Fruit fly (Drosophila melanogaster) whole organism, embryonic: Measurements from ENCODE around the gene GAPsec.

ENCODE experiments used
- Adf1 ChIP-seq: fragments of 200-800 bp; sonication (Bioruptor generic); IDR thresholded peaks from 2 replicates; pipeline ENCODE4 v1.3.6; 2022; ENCODE audit warnings: missing biosample characterization, missing genetic modification characterization
- CG10267 ChIP-seq: fragments of 200-800 bp; sonication (Bioruptor generic); optimal IDR thresholded peaks from 2 replicates; lab custom pipeline; 2018; ENCODE audit warnings: missing biosample characterization, mild to moderate bottlenecking, missing genetic modification characterization, moderate library complexity
- CG11560 ChIP-seq: fragments of 200-800 bp; sonication (Bioruptor generic); IDR thresholded peaks from 3 replicates; pipeline ENCODE4 v1.3.6; 2022; ENCODE audit warnings: missing biosample characterization, missing genetic modification characterization
- CG12769 ChIP-seq: fragments of 200-800 bp; sonication (Bioruptor generic); optimal IDR thresholded peaks from 2 replicates; lab custom pipeline; 2019; ENCODE audit warnings: missing biosample characterization, mild to moderate bottlenecking, missing genetic modification characterization, moderate library complexity
- CG14710 ChIP-seq: fragments of 200-800 bp; sonication (Bioruptor generic); optimal IDR thresholded peaks from 3 replicates; lab custom pipeline; 2019; ENCODE audit warnings: missing biosample characterization, mild to moderate bottlenecking, missing genetic modification characterization, moderate library complexity
- CG15601 ChIP-seq: fragments of 200-800 bp; sonication (Bioruptor generic); optimal IDR thresholded peaks from 3 replicates; lab custom pipeline; 2019; ENCODE audit warnings: missing biosample characterization, mild to moderate bottlenecking, missing genetic modification characterization, moderate library complexity
- CG17186 ChIP-seq: fragments of 200-800 bp; sonication (Bioruptor generic); optimal IDR thresholded peaks from 3 replicates; lab custom pipeline; 2017; ENCODE audit warnings: missing biosample characterization, missing genetic modification reagents, missing genetic modification characterization
- CG17829 ChIP-seq: fragments of 200-800 bp; optimal IDR thresholded peaks from 2 replicates; lab custom pipeline; 2019; ENCODE audit warnings: missing biosample characterization, mild to moderate bottlenecking, missing genetic modification characterization, moderate library complexity
- CG2202 ChIP-seq: fragments of 200-800 bp; sonication (Bioruptor generic); optimal IDR thresholded peaks from 2 replicates; lab custom pipeline; 2018; ENCODE audit warnings: missing biosample characterization, mild to moderate bottlenecking, missing genetic modification characterization
- CG3995 ChIP-seq: fragments of 200-800 bp; sonication (Bioruptor generic); optimal IDR thresholded peaks from 3 replicates; lab custom pipeline; 2016; ENCODE audit warnings: missing biosample characterization, missing genetic modification characterization
- CG6791 ChIP-seq: fragments of 200-800 bp; sonication (Bioruptor generic); IDR thresholded peaks from 3 replicates; pipeline ENCODE4 v1.3.6; 2022; ENCODE audit warnings: missing biosample characterization, missing genetic modification characterization; ENCODE audit not compliant: partially characterized antibody
- CG7963 ChIP-seq: fragments of 200-800 bp; sonication (Bioruptor generic); IDR thresholded peaks from 3 replicates; pipeline ENCODE4 v1.3.6; 2022; ENCODE audit warnings: missing biosample characterization, missing genetic modification characterization; ENCODE audit not compliant: partially characterized antibody
- CG9932 ChIP-seq: fragments of 200-800 bp; sonication (Bioruptor generic); IDR thresholded peaks from 2 replicates; pipeline ENCODE4 v1.3.6; 2022; ENCODE audit warnings: missing biosample characterization, missing genetic modification characterization
- Dref ChIP-seq: fragments of 200-800 bp; sonication (Bioruptor generic); IDR thresholded peaks from 2 replicates; pipeline ENCODE4 v1.3.6; 2022; ENCODE audit warnings: missing biosample characterization, missing genetic modification characterization
- E2f2 ChIP-seq: fragments of 200-800 bp; sonication (Bioruptor generic); IDR thresholded peaks from 2 replicates; pipeline ENCODE4 v1.3.6; 2022; ENCODE audit warnings: missing biosample characterization, missing genetic modification characterization
- HLH4C ChIP-seq: fragments of 200-800 bp; sonication (Bioruptor generic); IDR thresholded peaks from 3 replicates; pipeline ENCODE4 v1.3.6; 2022; ENCODE audit warnings: missing biosample characterization, missing genetic modification characterization; ENCODE audit not compliant: partially characterized antibody
- HmgD ChIP-seq: fragments of 200-800 bp; sonication (Bioruptor generic); optimal IDR thresholded peaks from 3 replicates; lab custom pipeline; 2016; ENCODE audit warnings: missing biosample characterization, missing genetic modification characterization
- HmgZ ChIP-seq: fragments of 200-800 bp; sonication (Bioruptor generic); optimal IDR thresholded peaks from 2 replicates; lab custom pipeline; 2018; ENCODE audit warnings: missing biosample characterization, mild to moderate bottlenecking, missing genetic modification characterization
- Hr78 ChIP-seq, 2 experiments: fragments of 200-800 bp in 1 of 2; fragments of >200 bp in 1 of 2; sonication (Bioruptor generic) in 1 of 2; optimal IDR thresholded peaks; 2 replicates each; lab custom pipeline; 2017 to 2019; ENCODE audit warnings: missing biosample characterization in 2 of 2, missing genetic modification characterization in 2 of 2, mild to moderate bottlenecking in 1 of 2, moderate library complexity in 1 of 2
- Lhr ChIP-seq: fragments of 200-800 bp; sonication (Bioruptor generic); optimal IDR thresholded peaks from 3 replicates; lab custom pipeline; 2017; ENCODE audit warnings: mild to moderate bottlenecking, missing biosample characterization, missing genetic modification reagents, missing genetic modification characterization
- Lpt ChIP-seq: fragments of >200 bp; optimal IDR thresholded peaks from 2 replicates; lab custom pipeline; 2018; ENCODE audit warnings: missing biosample characterization, missing genetic modification characterization
- MESR4 ChIP-seq: fragments of 200-800 bp; sonication (Bioruptor generic); optimal IDR thresholded peaks from 2 replicates; lab custom pipeline; 2018; ENCODE audit warnings: missing biosample characterization, mild to moderate bottlenecking, missing genetic modification characterization, moderate library complexity
- Med ChIP-seq: fragments of 200-800 bp; sonication (Bioruptor generic); peaks from one replicate; lab custom pipeline; 2016; ENCODE audit warnings: missing biosample characterization, missing genetic modification characterization, mild to moderate bottlenecking, inconsistent platforms, moderate library complexity
- Myb ChIP-seq: fragments of 200-800 bp; sonication (Bioruptor generic); optimal IDR thresholded peaks from 2 replicates; lab custom pipeline; 2016; ENCODE audit warnings: missing biosample characterization, missing genetic modification characterization
- Sin3A ChIP-seq: fragments of >200 bp; optimal IDR thresholded peaks from 2 replicates; lab custom pipeline; 2018
- Sry-δ ChIP-seq: fragments of 200-800 bp; sonication (Bioruptor generic); optimal IDR thresholded peaks from 2 replicates; lab custom pipeline; 2016; ENCODE audit warnings: missing biosample characterization, missing genetic modification characterization
- Xrp1 ChIP-seq: fragments of 200-800 bp; sonication (Bioruptor generic); IDR thresholded peaks from 2 replicates; pipeline ENCODE4 v1.3.6; 2022; ENCODE audit warnings: missing biosample characterization, missing genetic modification characterization
- abd-A ChIP-seq: fragments of 200-800 bp; sonication (Bioruptor generic); optimal IDR thresholded peaks from 3 replicates; lab custom pipeline; 2019; ENCODE audit warnings: missing biosample characterization, mild to moderate bottlenecking, missing genetic modification characterization, moderate library complexity
- bsh ChIP-seq, 2 experiments: fragments of 200-800 bp; sonication (Bioruptor generic); optimal IDR thresholded peaks; 2 replicates each; lab custom pipeline; 2017 to 2018; ENCODE audit warnings: mild to moderate bottlenecking in 2 of 2, missing biosample characterization in 2 of 2, missing genetic modification characterization in 2 of 2, moderate library complexity in 1 of 2
- gsb-n ChIP-seq: fragments of 200-800 bp; sonication (Bioruptor generic); optimal IDR thresholded peaks from 3 replicates; lab custom pipeline; 2018; ENCODE audit warnings: missing biosample characterization, mild to moderate bottlenecking, missing genetic modification characterization
- kay ChIP-seq: fragments of 200-800 bp; sonication (Bioruptor generic); optimal IDR thresholded peaks from 2 replicates; lab custom pipeline; 2016; ENCODE audit warnings: missing biosample characterization, missing genetic modification characterization
- knrl ChIP-seq: fragments of 200-800 bp; sonication (Bioruptor generic); IDR thresholded peaks from 3 replicates; pipeline ENCODE4 v1.3.6; 2022; ENCODE audit warnings: missing biosample characterization, missing genetic modification characterization; ENCODE audit not compliant: partially characterized antibody
- nmo ChIP-seq: fragments of 200-800 bp; sonication (Bioruptor generic); optimal IDR thresholded peaks from 2 replicates; lab custom pipeline; 2018; ENCODE audit warnings: missing biosample characterization, mild to moderate bottlenecking, missing genetic modification characterization, moderate library complexity
- psq ChIP-seq: fragments of 200-800 bp; sonication (Bioruptor generic); optimal IDR thresholded peaks from 2 replicates; lab custom pipeline; 2017; ENCODE audit warnings: missing biosample characterization, missing genetic modification characterization
- sr ChIP-seq: fragments of 200-800 bp; sonication (Bioruptor generic); IDR thresholded peaks from 3 replicates; pipeline ENCODE4 v1.3.6; 2022; ENCODE audit warnings: missing biosample characterization, missing genetic modification characterization
- stwl ChIP-seq: fragments of 200-800 bp; sonication (Bioruptor generic); optimal IDR thresholded peaks from 3 replicates; lab custom pipeline; 2018; ENCODE audit warnings: missing biosample characterization, mild to moderate bottlenecking, missing genetic modification characterization, moderate library complexity
- trem ChIP-seq: fragments of 200-800 bp; optimal IDR thresholded peaks from 3 replicates; lab custom pipeline; 2019; ENCODE audit warnings: missing biosample characterization, mild to moderate bottlenecking, missing genetic modification characterization, moderate library complexity
- tx ChIP-seq: fragments of 200-800 bp; sonication (Bioruptor generic); optimal IDR thresholded peaks from 2 replicates; lab custom pipeline; 2016; ENCODE audit warnings: missing biosample characterization, missing genetic modification characterization
- zen ChIP-seq: fragments of 200-800 bp; sonication (Bioruptor generic); optimal IDR thresholded peaks from 3 replicates; lab custom pipeline; 2018; ENCODE audit warnings: missing biosample characterization, mild to moderate bottlenecking, missing genetic modification characterization, moderate library complexity

The GAPsec gene

DNA sequence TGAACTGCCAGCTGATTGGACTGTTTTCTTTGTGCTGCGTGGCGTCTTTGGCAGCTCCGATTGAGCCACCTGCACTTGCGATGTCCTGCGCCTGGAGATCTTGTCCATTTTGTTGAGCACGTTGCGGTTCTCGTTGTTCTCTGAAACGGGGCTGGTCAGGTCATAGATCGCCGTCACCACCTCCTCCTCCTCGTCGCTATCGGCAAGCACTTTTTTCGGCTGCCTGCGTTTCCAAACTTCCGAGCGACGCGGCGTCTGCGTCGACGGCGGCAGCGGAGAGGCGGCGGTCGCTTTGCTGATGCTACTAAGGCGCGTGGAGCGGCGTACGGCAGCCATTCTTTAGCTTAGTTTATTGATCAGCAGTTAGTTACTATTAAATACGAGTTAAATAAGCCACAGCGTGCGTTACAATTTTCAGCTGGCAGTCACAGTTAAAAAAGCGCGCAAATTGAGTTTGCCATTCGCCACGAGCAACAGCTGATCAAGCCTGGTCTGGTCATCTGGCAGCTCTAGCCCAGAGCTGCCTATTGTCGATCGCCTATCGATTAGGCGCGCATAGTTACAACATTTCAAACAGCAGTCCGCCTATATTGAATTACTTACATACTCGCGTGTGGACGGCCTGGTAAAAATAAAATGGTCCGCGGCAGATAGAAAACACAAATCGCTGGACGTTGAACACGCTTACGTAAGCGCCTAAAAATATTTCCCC is 10.1 kb upstream of the GAPsec start, which contains the start of gene Cdc6 (continued):
- TF ChIP-seq CG17829 (tag; lab: Kevin White, UChicago) (peak; percentile 12), sr (GFP tag; lab: Robert Waterston, UW) (no peak), stwl (tag; lab: Kevin White, UChicago) (peak; percentile 58), HmgZ (peak; percentile 1), tx (GFP tag; lab: Kevin White, UChicago) (peak; percentile 49), Lpt (GFP tag; lab: Kevin White, UChicago) (no peak), CG15601 (tag; lab: Kevin White, UChicago) (peak; percentile 12), abd-A (tag; lab: Kevin White, UChicago) (no peak), CG2202 (tag; lab: Kevin White, UChicago) (no peak), trem (tag; lab: Kevin White, UChicago) (peak; percentile 44), CG3995 (GFP tag; lab: Kevin White, UChicago) (peak; percentile 62), CG7963 (GFP tag; lab: Robert Waterston, UW) (0 out of 3 replicates have a peak, but pooled peaks have one; percentile 32), zen (tag; lab: Kevin White, UChicago) (peak; percentile 27), knrl (GFP tag; lab: Robert Waterston, UW) (0 out of 3 replicates have a peak, but pooled peaks have one; percentile 21), Adf1 (GFP tag; lab: Robert Waterston, UW) (peak; percentile 92), Lhr (peak; percentile 48), Hr78 (GFP tag; optimal IDR thresholded peaks at IDR 0.05; lab: Kevin White, UChicago) (peak in 1 of 2 experiments; percentile 4), psq (GFP tag; lab: Kevin White, UChicago) (no peak), Sry-δ (GFP tag; lab: Kevin White, UChicago) (peak; percentile 47), bsh (GFP tag; optimal IDR thresholded peaks at IDR 0.05; lab: Kevin White, UChicago) (no peak), CG6791 (GFP tag; lab: Robert Waterston, UW) (peak; percentile 66; the same call in 1 of the 3 replicates), gsb-n (tag; lab: Kevin White, UChicago) (peak; percentile 58), Dref (GFP tag; lab: Robert Waterston, UW) (peak; percentile 89), Xrp1 (GFP tag; lab: Robert Waterston, UW) (no peak), nmo (peak; percentile 7), CG17186 (peak; percentile 74), CG14710 (peak; percentile 13), MESR4 (GFP tag; lab: Kevin White, UChicago) (peak; percentile 49), CG12769 (peak; percentile 31), CG9932 (GFP tag; lab: Robert Waterston, UW) (peak; percentile 13; the same call in 1 of the 2 replicates), Med (peak; percentile 78), HmgD (no peak), E2f2 (GFP tag; lab: Robert Waterston, UW) (peak; percentile 99), Myb (peak; percentile 53), CG10267 (tag; lab: Kevin White, UChicago) (peak; percentile 13), CG11560 (peak; percentile 93), kay (GFP tag; lab: Kevin White, UChicago) (no peak), HLH4C (GFP tag; lab: Robert Waterston, UW) (0 out of 3 replicates have a peak, but pooled peaks have one; percentile 43), Sin3A (lab: Kevin White, UChicago) (peak; percentile 69)
